Worm (Caenorhabditis elegans): Measurements from ENCODE around the gene nhr-285.

The nhr-285 gene

DNA sequence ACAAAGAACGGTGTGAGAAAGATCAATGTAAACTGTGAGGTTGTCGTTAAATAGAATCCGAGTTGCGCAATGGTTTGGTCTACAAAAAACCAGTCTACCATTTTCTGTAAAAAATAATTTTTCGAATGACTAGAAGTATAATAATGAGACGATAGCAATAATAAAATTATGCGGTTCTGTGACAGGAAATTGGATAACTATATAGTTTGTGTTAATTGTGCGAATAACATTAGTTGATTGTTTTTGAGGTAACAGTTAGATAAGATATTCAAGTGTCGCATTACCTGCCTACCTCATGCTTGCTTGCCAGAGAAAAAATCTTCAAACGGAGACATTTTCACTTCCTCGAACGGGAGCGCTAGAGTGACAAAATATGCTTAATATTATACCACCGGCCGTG is 37.2 kb downstream of the nhr-285 start, which contains the start of gene str-18:
Gene str-18 (minus strand): TSS at position 101 of the 400 bp plus-strand sequence.
- TF ChIP-seq tbp1 (GFP tag; optimal IDR thresholded peaks at IDR 0.05) (no peak), zim-3 (tag; optimal IDR thresholded peaks at IDR 0.05) (no peak), F22D6.2 (tag; optimal IDR thresholded peaks at IDR 0.05) (no peak), tlf-1 (GFP tag; optimal IDR thresholded peaks at IDR 0.05) (no peak), K11D2.4 (GFP tag; IDR thresholded peaks at IDR 0.05) (no peak), unc-130 (GFP tag; optimal IDR thresholded peaks at IDR 0.05) (no peak), nhr-90 (tag; optimal IDR thresholded peaks at IDR 0.05) (no peak), him-1 (tag; optimal IDR thresholded peaks at IDR 0.05) (no peak), F57C9.4 (tag; optimal IDR thresholded peaks at IDR 0.05) (no peak), tbx-9 (tag; optimal IDR thresholded peaks at IDR 0.05; ENCODE audit: borderline replicate concordance) (no peak), bed-2 (GFP tag; IDR thresholded peaks at IDR 0.05) (no peak), attf-6 (GFP tag; IDR thresholded peaks at IDR 0.05) (no peak), hmg-1.2 (GFP tag; IDR thresholded peaks at IDR 0.05) (no peak), ets-4 (GFP tag; optimal IDR thresholded peaks at IDR 0.05) (no peak), mel-28 (tag; optimal IDR thresholded peaks at IDR 0.05; ENCODE audit: borderline replicate concordance) (no peak)

DNA sequence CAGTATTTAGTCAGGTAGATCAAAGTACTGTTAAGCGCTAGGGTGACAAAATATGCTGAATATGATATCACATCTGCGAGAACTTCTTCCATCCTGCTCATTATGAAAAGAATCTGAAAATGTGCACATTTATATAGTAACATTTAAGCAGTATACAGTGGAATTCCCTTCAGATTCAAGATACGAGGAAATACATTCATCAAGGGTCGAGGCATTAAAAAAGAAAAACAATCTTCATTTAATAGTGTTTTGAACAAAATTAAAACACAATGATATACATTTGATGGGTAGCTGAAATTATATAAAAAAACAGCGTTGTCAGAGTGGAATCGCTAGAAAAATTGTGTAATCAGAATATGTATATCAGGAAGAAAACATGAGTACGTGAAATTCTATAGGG is 43.3 kb downstream of the nhr-285 start, which contains the start of gene str-27:
Gene str-27 (minus strand): TSS at position 101 of the 400 bp plus-strand sequence.
- TF ChIP-seq T26A5.8 (tag; optimal IDR thresholded peaks at IDR 0.05), result no peak
- no peak for TF ChIP-seq ZK185.1 (tag; optimal IDR thresholded peaks at IDR 0.05; ENCODE audit: poor library complexity, severe bottlenecking)

DNA sequence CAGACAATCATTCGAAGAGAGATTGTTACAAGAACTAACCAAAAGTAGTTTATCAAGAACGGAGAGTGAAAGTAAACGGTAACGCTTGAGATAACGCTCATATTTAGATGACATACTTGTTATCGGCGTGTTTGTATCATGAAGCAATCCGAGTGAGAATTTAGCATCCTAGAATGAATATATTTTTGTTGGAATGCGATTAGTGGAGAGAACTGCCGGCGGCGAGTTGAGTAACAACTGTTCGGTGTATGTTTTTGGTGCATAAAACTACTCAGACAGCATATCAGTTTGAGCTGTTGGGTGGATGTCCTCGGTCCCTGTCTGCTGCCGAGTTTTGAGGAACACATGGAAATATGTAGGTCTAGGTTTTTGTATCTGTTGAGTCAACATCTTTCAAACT is 45.5 kb downstream of the nhr-285 start, which contains the start of gene T23D5.3:
Gene T23D5.3 (minus strand): TSS at position 101 of the 400 bp plus-strand sequence.
- TF ChIP-seq lin-35 (GFP tag; optimal IDR thresholded peaks at IDR 0.05), result no peak
- TF ChIP-seq dpl-1 (GFP tag; optimal IDR thresholded peaks at IDR 0.05), result no peak
- no peak for TF ChIP-seq ztf-18 (tag; optimal IDR thresholded peaks at IDR 0.05)
- TF ChIP-seq tbx-9 (tag; optimal IDR thresholded peaks at IDR 0.05; ENCODE audit: borderline replicate concordance), result no peak
- TF ChIP-seq him-1 (tag; optimal IDR thresholded peaks at IDR 0.05), result no peak
- TF ChIP-seq dpff-1 (tag; optimal IDR thresholded peaks at IDR 0.05), result no peak
- no peak for TF ChIP-seq cebp-2 (GFP tag; IDR thresholded peaks at IDR 0.05)
- TF ChIP-seq hlh-26 (GFP tag; conservative IDR thresholded peaks at IDR 0.05), result no peak
- TF ChIP-seq C17E4.6 (GFP tag; IDR thresholded peaks at IDR 0.05), result no peak
- no peak for TF ChIP-seq unc-130 (GFP tag; optimal IDR thresholded peaks at IDR 0.05)

DNA sequence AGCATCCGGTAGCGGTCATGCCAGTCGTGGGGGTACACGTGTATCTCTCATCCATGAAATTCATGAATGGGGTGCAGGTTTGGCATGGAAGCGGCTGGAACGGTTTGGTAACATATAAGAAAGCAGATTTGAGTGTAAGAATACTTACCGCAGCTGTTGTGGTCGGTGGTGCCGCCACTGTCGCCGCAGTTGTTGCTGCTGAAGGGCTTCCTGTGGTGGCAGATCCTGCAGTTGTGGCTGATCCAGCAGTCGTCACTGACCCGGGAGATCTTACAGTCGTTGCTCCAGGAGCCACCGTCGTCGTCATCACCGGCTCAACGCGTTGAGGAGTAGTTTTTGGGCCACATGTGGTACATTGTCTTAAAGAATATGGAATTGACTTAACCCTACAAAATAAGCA is 46.0 kb downstream of the nhr-285 start:
- TF ChIP-seq cebp-2 (GFP tag; IDR thresholded peaks at IDR 0.05) (no peak), F57C9.4 (tag; optimal IDR thresholded peaks at IDR 0.05) (no peak), chd-7 (tag; optimal IDR thresholded peaks at IDR 0.05) (no peak), zfh-2 (GFP tag; conservative IDR thresholded peaks at IDR 0.05) (peak; percentile 79)

DNA sequence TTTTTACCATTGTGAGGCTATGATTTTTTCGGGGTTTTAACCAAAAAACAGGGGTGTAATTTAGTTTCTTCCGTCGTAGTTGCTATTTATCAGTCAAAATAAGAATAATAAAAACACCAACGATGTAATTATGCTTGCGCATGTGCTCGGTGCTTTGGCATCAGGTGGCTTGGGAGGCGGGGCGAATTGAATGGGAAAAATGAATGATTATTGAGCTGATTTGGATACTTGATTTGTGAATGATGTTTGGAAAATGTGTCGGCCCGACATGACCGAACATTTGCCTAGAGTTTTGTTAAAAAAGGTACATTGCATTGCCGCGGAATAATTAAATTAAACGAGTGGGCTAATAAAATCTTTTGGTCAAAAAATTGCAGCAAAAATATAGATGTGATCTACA is 46.8 kb downstream of the nhr-285 start, which contains the start of gene str-38:
Gene str-38 (minus strand): TSS at position 101 of the 400 bp plus-strand sequence.
- no peak for TF ChIP-seq mes-4 (tag; optimal IDR thresholded peaks at IDR 0.05)
- no peak for TF ChIP-seq lin-54 (GFP tag; optimal IDR thresholded peaks at IDR 0.05)
- no peak for TF ChIP-seq Y67H2A.10 (GFP tag; conservative IDR thresholded peaks at IDR 0.05)
- TF ChIP-seq efl-1 (GFP tag; optimal IDR thresholded peaks at IDR 0.05), result no peak
- TF ChIP-seq atf-7 (tag; optimal IDR thresholded peaks at IDR 0.05), result no peak
- no peak for TF ChIP-seq B0336.3 (GFP tag; IDR thresholded peaks at IDR 0.05)
- no peak for TF ChIP-seq ceh-100 (GFP tag; IDR thresholded peaks at IDR 0.05)
- TF ChIP-seq ztf-26 (tag; optimal IDR thresholded peaks at IDR 0.05), result no peak
- no peak for TF ChIP-seq nhr-179 (tag; optimal IDR thresholded peaks at IDR 0.05)
- no peak for TF ChIP-seq pbrm-1 (GFP tag; IDR thresholded peaks at IDR 0.05)
- TF ChIP-seq nfyb-1 (GFP tag; IDR thresholded peaks at IDR 0.05), result no peak
- TF ChIP-seq athp-1 (tag; optimal IDR thresholded peaks at IDR 0.05), result no peak
- no peak for TF ChIP-seq unc-62 (GFP tag; optimal IDR thresholded peaks at IDR 0.05)
- TF ChIP-seq T07F8.4 (tag; optimal IDR thresholded peaks at IDR 0.05), result no peak
- no peak for TF ChIP-seq tbx-9 (tag; optimal IDR thresholded peaks at IDR 0.05; ENCODE audit: borderline replicate concordance)
- TF ChIP-seq ekl-4 (GFP tag; IDR thresholded peaks at IDR 0.05), result no peak
- TF ChIP-seq nfya-2 (GFP tag; IDR thresholded peaks at IDR 0.05), result no peak

Data from whole organism, young adult.